Fruit fly (Drosophila melanogaster) whole organism, adult: ENCODE measurements around the gene CG9586.

Source experiments
- CG11617 ChIP-seq: fragments of 200-800 bp; sonication (Bioruptor generic); optimal IDR thresholded peaks from 2 replicates; lab custom pipeline; 2017; ENCODE audit warnings: mild to moderate bottlenecking, missing biosample characterization, missing genetic modification reagents, missing genetic modification characterization
- CG12768 ChIP-seq: fragments of 200-800 bp; sonication (Bioruptor generic); optimal IDR thresholded peaks from 2 replicates; lab custom pipeline; 2017; ENCODE audit warnings: missing biosample characterization, missing genetic modification characterization, mild to moderate bottlenecking, moderate library complexity, missing genetic modification reagents
- CG14711 ChIP-seq: fragments of 200-800 bp; sonication (Bioruptor generic); optimal IDR thresholded peaks from 2 replicates; lab custom pipeline; 2018; ENCODE audit warnings: missing biosample characterization, mild to moderate bottlenecking, missing genetic modification characterization, moderate library complexity
- CG1620 ChIP-seq: fragments of 200-800 bp; sonication (Bioruptor generic); optimal IDR thresholded peaks from 2 replicates; lab custom pipeline; 2016; ENCODE audit warnings: missing biosample characterization, missing genetic modification characterization
- CG33017 ChIP-seq: fragments of 200-800 bp; sonication (Bioruptor generic); optimal IDR thresholded peaks from 2 replicates; lab custom pipeline; 2018; ENCODE audit warnings: missing biosample characterization, mild to moderate bottlenecking, missing genetic modification characterization, moderate library complexity
- CG5204 ChIP-seq: fragments of 200-800 bp; sonication (Bioruptor generic); optimal IDR thresholded peaks from 2 replicates; lab custom pipeline; 2016; ENCODE audit warnings: missing biosample characterization, missing genetic modification characterization
- CG7045 ChIP-seq: fragments of 200-800 bp; sonication (Bioruptor generic); optimal IDR thresholded peaks from 2 replicates; lab custom pipeline; 2017; ENCODE audit warnings: missing biosample characterization, mild to moderate bottlenecking, missing genetic modification characterization
- CG7101 ChIP-seq: fragments of 200-800 bp; sonication (Bioruptor generic); optimal IDR thresholded peaks from 2 replicates; lab custom pipeline; 2018; ENCODE audit warnings: missing biosample characterization, mild to moderate bottlenecking, missing genetic modification characterization, moderate library complexity
- Clk ChIP-seq: fragments of 200-800 bp; sonication (Bioruptor generic); optimal IDR thresholded peaks from 2 replicates; lab custom pipeline; 2017; ENCODE audit warnings: missing biosample characterization, missing genetic modification characterization
- Crg-1 ChIP-seq: fragments of 200-800 bp; sonication (Bioruptor generic); optimal IDR thresholded peaks from 2 replicates; lab custom pipeline; 2016; ENCODE audit warnings: missing biosample characterization, missing genetic modification characterization
- Hr96 ChIP-seq: fragments of 200-800 bp; sonication (Bioruptor generic); optimal IDR thresholded peaks from 2 replicates; lab custom pipeline; 2016; ENCODE audit warnings: missing biosample characterization, missing genetic modification characterization
- Mnt ChIP-seq: fragments of 200-800 bp; sonication (Bioruptor generic); optimal IDR thresholded peaks from 2 replicates; lab custom pipeline; 2016; ENCODE audit warnings: missing biosample characterization, mild to moderate bottlenecking, missing genetic modification characterization
- bab1 ChIP-seq: fragments of 200-800 bp; sonication (Bioruptor generic); optimal IDR thresholded peaks from 3 replicates; lab custom pipeline; 2019; ENCODE audit warnings: missing biosample characterization, mild to moderate bottlenecking, missing genetic modification characterization, moderate library complexity
- cic ChIP-seq: fragments of 200-800 bp; sonication (Bioruptor generic); optimal IDR thresholded peaks from 2 replicates; lab custom pipeline; 2017; ENCODE audit warnings: missing biosample characterization, mild to moderate bottlenecking, missing genetic modification characterization, moderate library complexity
- cnc ChIP-seq, 2 experiments: fragments of >200 bp; optimal IDR thresholded peaks; 2 replicates each; lab custom pipeline; 2017
- kay ChIP-seq: fragments of 200-800 bp; sonication (Bioruptor generic); peaks from one replicate; lab custom pipeline; 2016; ENCODE audit warnings: missing biosample characterization, missing genetic modification characterization, borderline replicate concordance
- ovo ChIP-seq: fragments of 200-800 bp; sonication (Bioruptor generic); optimal IDR thresholded peaks from 2 replicates; lab custom pipeline; 2016; ENCODE audit warnings: missing biosample characterization, missing genetic modification characterization
- pad ChIP-seq: fragments of 200-800 bp; sonication (Bioruptor generic); optimal IDR thresholded peaks from 3 replicates; lab custom pipeline; 2017; ENCODE audit warnings: missing biosample characterization, missing genetic modification characterization, mild to moderate bottlenecking, moderate library complexity, missing genetic modification reagents
- tj ChIP-seq: fragments of 200-800 bp; sonication (Bioruptor generic); optimal IDR thresholded peaks from 3 replicates; lab custom pipeline; 2017; ENCODE audit warnings: missing biosample characterization, mild to moderate bottlenecking, missing genetic modification characterization, moderate library complexity
- toe ChIP-seq: fragments of 200-800 bp; sonication (Bioruptor generic); optimal IDR thresholded peaks from 2 replicates; lab custom pipeline; 2016; ENCODE audit warnings: missing biosample characterization, missing genetic modification characterization

Gene CG9586

DNA sequence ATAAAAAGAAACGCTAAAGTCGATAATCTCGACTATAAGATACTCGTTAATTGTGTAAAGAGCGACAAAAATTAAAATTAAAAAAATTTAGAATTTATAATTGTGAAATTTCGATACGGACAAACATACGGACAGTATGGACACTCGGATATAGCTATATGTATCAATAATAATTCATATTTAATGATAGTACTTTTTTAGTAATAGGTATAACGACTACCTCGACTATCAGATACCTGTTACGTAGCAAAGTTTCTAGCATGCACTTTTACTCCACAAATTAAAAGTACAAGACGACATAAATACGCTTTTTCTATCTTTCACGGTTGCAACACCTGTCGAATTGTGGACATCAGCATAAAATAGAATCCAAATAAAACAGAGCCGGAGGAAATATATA lies 6.6 kb upstream of the CG9586 start:
- TF ChIP-seq toe (GFP tag; lab: Kevin White, UChicago) (no peak), Hr96 (GFP tag; lab: Kevin White, UChicago) (no peak), pad (GFP tag; lab: Kevin White, UChicago) (no peak), CG11617 (no peak), CG12768 (GFP tag; lab: Kevin White, UChicago) (no peak), cnc (optimal IDR thresholded peaks at IDR 0.05; lab: Kevin White, UChicago) (no peak), CG14711 (tag; lab: Kevin White, UChicago) (no peak), Crg-1 (GFP tag; lab: Kevin White, UChicago) (no peak), tj (no peak), CG5204 (GFP tag; lab: Kevin White, UChicago) (no peak), ovo (GFP tag; lab: Kevin White, UChicago) (no peak), Mnt (GFP tag; lab: Kevin White, UChicago) (no peak), kay (no peak), CG7045 (GFP tag; lab: Kevin White, UChicago) (no peak)

DNA sequence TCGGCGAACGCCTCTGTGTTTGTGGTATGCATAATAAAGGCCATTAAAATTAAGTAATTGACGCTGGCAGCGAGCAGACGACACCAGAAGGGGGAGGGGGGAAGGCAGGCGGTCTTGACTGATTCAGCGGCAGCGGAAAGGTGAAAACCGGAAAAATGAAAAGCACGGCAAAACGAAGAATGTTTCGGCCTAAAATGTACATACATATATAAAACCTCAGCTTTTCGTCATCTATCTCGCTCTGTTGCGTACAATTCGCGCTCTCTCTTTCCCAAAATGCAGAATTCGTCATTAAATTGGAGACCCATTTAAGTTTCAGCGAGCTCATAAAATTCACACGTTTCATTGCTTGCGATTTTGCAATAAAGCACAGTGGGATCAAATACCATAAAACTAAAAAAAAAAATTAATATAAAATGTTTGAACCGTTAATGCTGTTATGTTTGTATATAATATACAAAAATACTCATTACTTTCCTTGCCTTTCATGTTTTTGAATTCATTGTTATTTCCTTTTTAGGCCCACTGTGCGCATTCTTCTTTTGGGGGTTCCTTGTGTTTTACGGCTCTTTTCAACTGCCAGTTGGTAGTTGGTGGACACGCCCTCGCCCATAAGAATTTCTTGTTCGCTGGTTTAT lies 1.8 kb upstream of the CG9586 start:
- TF ChIP-seq Clk (no peak), CG7045 (GFP tag; lab: Kevin White, UChicago) (peak; percentile 27), kay (peak; percentile 82), bab1 (GFP tag; lab: Kevin White, UChicago) (peak; percentile 95), cic (GFP tag; lab: Kevin White, UChicago) (no peak), cnc (optimal IDR thresholded peaks at IDR 0.05; lab: Kevin White, UChicago) (no peak), tj (peak; percentile 95), CG1620 (GFP tag; lab: Kevin White, UChicago) (peak; percentile 47), ovo (GFP tag; lab: Kevin White, UChicago) (peak; percentile 27), Mnt (GFP tag; lab: Kevin White, UChicago) (peak; percentile 27), CG7101 (tag; lab: Kevin White, UChicago) (peak; percentile 82), CG33017 (peak; percentile 41), Crg-1 (GFP tag; lab: Kevin White, UChicago) (no peak), Hr96 (GFP tag; lab: Kevin White, UChicago) (peak; percentile 16), pad (GFP tag; lab: Kevin White, UChicago) (peak; percentile 57), toe (GFP tag; lab: Kevin White, UChicago) (no peak), CG5204 (GFP tag; lab: Kevin White, UChicago) (no peak), CG11617 (peak; percentile 67), CG12768 (GFP tag; lab: Kevin White, UChicago) (no peak), CG14711 (tag; lab: Kevin White, UChicago) (peak; percentile 81)

DNA sequence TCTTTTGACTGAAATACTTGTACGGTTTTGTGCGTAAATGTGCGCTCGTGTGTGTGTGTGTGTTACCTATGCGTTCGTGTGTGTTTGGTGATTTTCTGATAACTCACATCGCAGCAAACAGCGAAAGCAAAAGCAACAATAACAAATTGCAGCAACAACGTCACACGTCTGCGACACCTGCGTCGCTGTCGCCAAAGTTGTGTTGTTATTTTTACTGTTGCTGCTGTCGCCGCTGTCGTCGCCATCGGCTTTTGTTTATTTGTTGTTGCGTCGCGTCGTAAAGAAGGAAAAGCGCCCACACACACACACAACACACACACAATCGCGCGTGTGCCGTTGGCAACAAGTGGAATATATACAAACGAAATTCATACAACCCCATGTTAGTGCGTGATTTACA lies 687 bp upstream of the CG9586 start:
- no peak for TF ChIP-seq pad (GFP tag; lab: Kevin White, UChicago)
- TF ChIP-seq cic (GFP tag; lab: Kevin White, UChicago) = no peak
- no peak for TF ChIP-seq ovo (GFP tag; lab: Kevin White, UChicago)
- no peak for TF ChIP-seq kay
- TF ChIP-seq Crg-1 (GFP tag; lab: Kevin White, UChicago) = no peak
- TF ChIP-seq toe (GFP tag; lab: Kevin White, UChicago) = no peak
- TF ChIP-seq CG11617 = no peak
- TF ChIP-seq CG33017 = no peak
- TF ChIP-seq CG12768 (GFP tag; lab: Kevin White, UChicago) = no peak
- no peak for TF ChIP-seq bab1 (GFP tag; lab: Kevin White, UChicago)
- TF ChIP-seq CG7045 (GFP tag; lab: Kevin White, UChicago) = no peak
- TF ChIP-seq CG1620 (GFP tag; lab: Kevin White, UChicago) = no peak

DNA sequence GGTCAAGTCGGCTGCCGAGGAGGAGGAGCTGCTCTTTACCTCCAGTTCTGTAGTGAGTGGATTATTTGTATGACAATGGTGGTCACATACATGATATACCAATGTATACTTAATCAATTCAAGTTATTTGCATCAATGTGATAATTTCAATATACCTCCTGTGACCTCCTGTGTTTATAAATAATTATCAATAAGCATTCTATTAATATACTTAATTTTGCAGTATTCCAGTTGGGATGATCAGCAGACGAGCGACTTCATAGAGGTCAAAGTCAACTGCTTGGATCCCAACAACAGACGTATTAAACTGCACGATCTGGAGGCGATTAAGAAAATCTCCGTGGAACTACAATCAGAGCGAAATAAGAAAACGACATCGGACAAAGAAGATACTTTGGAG lies 1.5 kb downstream of the CG9586 start:
- TF ChIP-seq CG5204 (GFP tag; lab: Kevin White, UChicago) (no peak), CG12768 (GFP tag; lab: Kevin White, UChicago) (no peak), toe (GFP tag; lab: Kevin White, UChicago) (no peak), kay (no peak), Mnt (GFP tag; lab: Kevin White, UChicago) (no peak), CG11617 (no peak), CG33017 (no peak), Clk (no peak), cnc (optimal IDR thresholded peaks at IDR 0.05; lab: Kevin White, UChicago) (no peak)

DNA sequence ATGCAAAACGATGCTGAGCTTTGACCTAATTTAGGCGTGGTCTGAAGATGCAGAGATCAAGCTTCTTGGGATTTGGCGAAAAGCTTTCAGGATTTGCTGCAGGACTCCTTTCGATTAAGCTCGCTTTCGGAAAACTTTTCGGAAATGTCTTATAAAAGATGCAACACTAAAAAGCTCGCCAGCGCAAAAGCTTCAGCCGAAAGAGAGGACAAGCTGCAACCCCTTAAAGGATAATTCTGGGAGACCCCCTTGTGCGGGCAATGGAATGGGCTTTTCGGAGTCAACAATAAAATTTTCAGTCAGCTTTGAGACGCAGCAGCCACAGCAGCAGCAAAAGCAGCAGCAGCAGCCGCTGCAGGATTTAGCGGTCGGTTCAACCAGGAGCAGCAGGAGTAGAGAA lies 2.4 kb downstream of the CG9586 start, which contains the start of gene CG13108:
Gene CG13108, plus strand, starts transcription at position 301 of the 400 bp plus-strand sequence.
- TF ChIP-seq CG11617 = no peak
- TF ChIP-seq CG14711 (tag; lab: Kevin White, UChicago) = no peak
- no peak for TF ChIP-seq Clk
- no peak for TF ChIP-seq CG5204 (GFP tag; lab: Kevin White, UChicago)
- TF ChIP-seq CG12768 (GFP tag; lab: Kevin White, UChicago) = no peak
- TF ChIP-seq cic (GFP tag; lab: Kevin White, UChicago) = no peak

DNA sequence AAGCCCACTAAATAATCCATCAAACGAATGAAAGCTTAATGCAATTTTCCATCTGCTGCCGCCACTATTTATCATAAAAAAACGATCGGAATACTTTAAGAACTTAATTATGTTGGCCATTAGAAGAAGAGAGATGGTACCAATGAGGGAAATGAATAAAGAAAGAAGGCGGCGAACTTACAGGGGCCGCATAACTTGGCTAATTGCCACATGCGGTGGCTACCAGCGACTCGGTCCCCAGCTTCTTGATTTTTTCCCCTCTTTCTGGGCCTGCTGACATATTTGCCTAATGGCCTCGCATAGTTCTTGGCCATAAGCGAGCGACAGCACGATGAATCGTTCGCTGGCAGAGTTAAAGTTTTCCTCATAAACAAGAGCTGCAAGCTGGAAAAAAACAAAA lies 6.2 kb downstream of the CG9586 start:
- TF ChIP-seq Hr96 (GFP tag; lab: Kevin White, UChicago) = no peak
- no peak for TF ChIP-seq Crg-1 (GFP tag; lab: Kevin White, UChicago)
- no peak for TF ChIP-seq CG7101 (tag; lab: Kevin White, UChicago)
- TF ChIP-seq CG33017 = no peak
- TF ChIP-seq tj = no peak
- no peak for TF ChIP-seq CG12768 (GFP tag; lab: Kevin White, UChicago)
- TF ChIP-seq kay = no peak
- no peak for TF ChIP-seq CG7045 (GFP tag; lab: Kevin White, UChicago)
- TF ChIP-seq CG1620 (GFP tag; lab: Kevin White, UChicago) = no peak
- TF ChIP-seq bab1 (GFP tag; lab: Kevin White, UChicago) = no peak
- no peak for TF ChIP-seq Mnt (GFP tag; lab: Kevin White, UChicago)
- TF ChIP-seq CG5204 (GFP tag; lab: Kevin White, UChicago) = no peak
- TF ChIP-seq CG11617 = no peak
